Fruit fly (Drosophila melanogaster): Measurements from ENCODE around the gene smp-30.

Gene smp-30

dm6 chr3R:14728713-14729685, 22.0 kb downstream of the smp-30 start:
- TF ChIP-seq lola (GFP tag; optimal IDR thresholded peaks at IDR 0.05) (no peak), Rel (GFP tag; optimal IDR thresholded peaks at IDR 0.05) (no peak), Rel (tag; optimal IDR thresholded peaks at IDR 0.05) (peak; percentile 94), Dfd (GFP tag; optimal IDR thresholded peaks at IDR 0.05) (no peak), foxo (GFP tag; optimal IDR thresholded peaks at IDR 0.05) (peak in 1 of 2 experiments; percentile 69), brk (GFP tag; optimal IDR thresholded peaks at IDR 0.05) (peak; percentile 32), Hr83 (GFP tag; optimal IDR thresholded peaks at IDR 0.05; ENCODE audit: poor library complexity, severe bottlenecking) (no peak), ey (GFP tag; optimal IDR thresholded peaks at IDR 0.05) (peak; percentile 19), sage (GFP tag; optimal IDR thresholded peaks at IDR 0.05) (no peak), rgr (GFP tag; optimal IDR thresholded peaks at IDR 0.05) (peak; percentile 45), pan (optimal IDR thresholded peaks at IDR 0.05) (no peak), Sp1 (GFP tag; optimal IDR thresholded peaks at IDR 0.05) (peak; percentile 37), fru (GFP tag; optimal IDR thresholded peaks at IDR 0.05) (peak; percentile 61), CG9705 (GFP tag; optimal IDR thresholded peaks at IDR 0.05) (no peak), psq (GFP tag; optimal IDR thresholded peaks at IDR 0.05) (peak; percentile 71), dsf (GFP tag; optimal IDR thresholded peaks at IDR 0.05; ENCODE audit: borderline replicate concordance) (peak; percentile 14), CrebA (GFP tag; optimal IDR thresholded peaks at IDR 0.05; ENCODE audit: borderline replicate concordance) (no peak), N (GFP tag; optimal IDR thresholded peaks at IDR 0.05) (no peak), OdsH (GFP tag; optimal IDR thresholded peaks at IDR 0.05) (peak; percentile 57), CG32264 (GFP tag; optimal IDR thresholded peaks at IDR 0.05) (no peak), Abd-B (GFP tag; optimal IDR thresholded peaks at IDR 0.05) (no peak), sv (GFP tag; optimal IDR thresholded peaks at IDR 0.05) (peak; percentile 19), Vsx2 (GFP tag; optimal IDR thresholded peaks at IDR 0.05; ENCODE audit: partially characterized antibody) (no peak), HLH106 (tag; optimal IDR thresholded peaks at IDR 0.05) (peak; percentile 74), jim (GFP tag; optimal IDR thresholded peaks at IDR 0.05) (no peak), Myc (optimal IDR thresholded peaks at IDR 0.05) (no peak), Jra (GFP tag; optimal IDR thresholded peaks at IDR 0.05) (no peak), dmrt93B (GFP tag; optimal IDR thresholded peaks at IDR 0.05) (peak; percentile 57), dl (GFP tag; optimal IDR thresholded peaks at IDR 0.05; ENCODE audit: insufficient read depth in 1 of 2, partially characterized antibody in 2 of 2) (no peak), h (GFP tag; optimal IDR thresholded peaks at IDR 0.05) (peak; percentile 58), Mio (GFP tag; optimal IDR thresholded peaks at IDR 0.05) (no peak)

- peak; percentile 27 for TF ChIP-seq tai (GFP tag; optimal IDR thresholded peaks at IDR 0.05)
- TF ChIP-seq foxo (GFP tag; optimal IDR thresholded peaks at IDR 0.05) = no peak
- no peak for TF ChIP-seq dl (GFP tag; optimal IDR thresholded peaks at IDR 0.05; ENCODE audit: insufficient read depth in 1 of 2, partially characterized antibody in 2 of 2)
- TF ChIP-seq sage (GFP tag; optimal IDR thresholded peaks at IDR 0.05) = no peak
- no peak for TF ChIP-seq h (GFP tag; optimal IDR thresholded peaks at IDR 0.05)
- no peak for TF ChIP-seq sv (GFP tag; optimal IDR thresholded peaks at IDR 0.05)
Measured at dm6 chr3R:14724501-14724859, 26.6 kb downstream of the smp-30 start.

dm6 chr3R:14723671-14724500, 27.2 kb downstream of the smp-30 start, which contains the start of gene kibra:
Gene kibra, minus strand, starts transcription at chr3R:14724261.
- no peak for TF ChIP-seq Mio (GFP tag; optimal IDR thresholded peaks at IDR 0.05)
- peak; percentile 84 for TF ChIP-seq h (GFP tag; optimal IDR thresholded peaks at IDR 0.05)
- TF ChIP-seq brk (GFP tag; optimal IDR thresholded peaks at IDR 0.05) = peak; percentile 37
- no peak for TF ChIP-seq dsf (GFP tag; optimal IDR thresholded peaks at IDR 0.05; ENCODE audit: borderline replicate concordance)
- TF ChIP-seq psq (GFP tag; optimal IDR thresholded peaks at IDR 0.05) = peak; percentile 57
- TF ChIP-seq usp (GFP tag; optimal IDR thresholded peaks at IDR 0.05) = no peak
- peak; percentile 55 for TF ChIP-seq CG9705 (GFP tag; optimal IDR thresholded peaks at IDR 0.05)
- no peak for TF ChIP-seq GATAd (GFP tag; optimal IDR thresholded peaks at IDR 0.05)
- TF ChIP-seq tai (GFP tag; optimal IDR thresholded peaks at IDR 0.05) = peak; percentile 68
- no peak for TF ChIP-seq Dfd (GFP tag; optimal IDR thresholded peaks at IDR 0.05)
- TF ChIP-seq Hnf4 (GFP tag; optimal IDR thresholded peaks at IDR 0.05) = peak; percentile 57
- TF ChIP-seq fru (GFP tag; optimal IDR thresholded peaks at IDR 0.05) = peak; percentile 65
- no peak for TF ChIP-seq Vsx2 (GFP tag; optimal IDR thresholded peaks at IDR 0.05; ENCODE audit: partially characterized antibody)
- peak; percentile 48 for TF ChIP-seq Sp1 (GFP tag; optimal IDR thresholded peaks at IDR 0.05)
- TF ChIP-seq OdsH (GFP tag; optimal IDR thresholded peaks at IDR 0.05) = peak; percentile 3
- TF ChIP-seq rgr (GFP tag; optimal IDR thresholded peaks at IDR 0.05) = peak; percentile 51
- peak; percentile 70 for TF ChIP-seq woc (GFP tag; optimal IDR thresholded peaks at IDR 0.05)
- no peak for TF ChIP-seq CrebA (GFP tag; optimal IDR thresholded peaks at IDR 0.05; ENCODE audit: borderline replicate concordance)
- TF ChIP-seq Dif (GFP tag; optimal IDR thresholded peaks at IDR 0.05; ENCODE audit: partially characterized antibody) = peak; percentile 88
- TF ChIP-seq Hr78 (GFP tag; optimal IDR thresholded peaks at IDR 0.05) = peak; percentile 84
- TF ChIP-seq dmrt93B (GFP tag; optimal IDR thresholded peaks at IDR 0.05) = peak; percentile 46
- TF ChIP-seq br (GFP tag; optimal IDR thresholded peaks at IDR 0.05) = peak; percentile 13
- TF ChIP-seq Jra (GFP tag; optimal IDR thresholded peaks at IDR 0.05) = peak; percentile 57
- peak; percentile 97 for TF ChIP-seq N (GFP tag; optimal IDR thresholded peaks at IDR 0.05)
- peak; percentile 47 for TF ChIP-seq sv (GFP tag; optimal IDR thresholded peaks at IDR 0.05)
- peak; percentile 59 for TF ChIP-seq HLH106 (tag; optimal IDR thresholded peaks at IDR 0.05)
- TF ChIP-seq sage (GFP tag; optimal IDR thresholded peaks at IDR 0.05) = no peak
- no peak for TF ChIP-seq Rel (GFP tag; optimal IDR thresholded peaks at IDR 0.05)
- TF ChIP-seq Rel (tag; optimal IDR thresholded peaks at IDR 0.05) = peak; percentile 97
- TF ChIP-seq foxo (GFP tag; optimal IDR thresholded peaks at IDR 0.05) = peak in 1 of 2 experiments; percentile 72

Measured in whole organism, wandering third instar larva.